Worm (Caenorhabditis elegans): Measurements from ENCODE around the gene C35D10.5.

Gene C35D10.5

ce11 chrIII:4856992-4857391 lies 5.2 kb upstream of the C35D10.5 start:
- TF ChIP-seq unc-62 (GFP tag; optimal IDR thresholded peaks at IDR 0.05) = no peak

DNA sequence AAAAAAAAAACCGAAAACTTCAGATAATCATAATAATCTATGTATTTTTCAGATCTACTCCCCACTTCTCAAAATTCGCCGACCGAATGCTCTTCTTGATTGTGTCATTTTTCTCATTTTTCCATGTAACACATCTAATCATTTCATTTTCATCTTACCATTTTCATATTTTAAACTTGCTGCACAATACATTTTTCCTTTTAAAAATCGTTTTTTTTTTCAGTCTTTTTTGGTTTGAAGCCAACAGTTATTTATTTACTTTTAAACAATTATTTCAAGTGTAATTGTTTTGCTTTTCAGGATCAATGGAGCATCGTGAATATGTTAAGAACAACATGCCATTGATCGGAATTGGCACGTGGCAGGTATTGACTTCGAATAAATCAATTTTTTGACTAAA lies 3.1 kb upstream of the C35D10.5 start, which contains the start of gene C35D10.6:
Gene C35D10.6 (plus strand): TSS at position 301 of the 400 bp plus-strand sequence.
- no peak for TF ChIP-seq unc-62 (GFP tag; optimal IDR thresholded peaks at IDR 0.05)

ce11 chrIII:4863127-4863526 lies 976 bp downstream of the C35D10.5 start, which contains the start of gene coq-8:
coq-8 (plus strand) TSS chrIII:4863427.
- TF ChIP-seq unc-62 (GFP tag; optimal IDR thresholded peaks at IDR 0.05) = no peak

DNA sequence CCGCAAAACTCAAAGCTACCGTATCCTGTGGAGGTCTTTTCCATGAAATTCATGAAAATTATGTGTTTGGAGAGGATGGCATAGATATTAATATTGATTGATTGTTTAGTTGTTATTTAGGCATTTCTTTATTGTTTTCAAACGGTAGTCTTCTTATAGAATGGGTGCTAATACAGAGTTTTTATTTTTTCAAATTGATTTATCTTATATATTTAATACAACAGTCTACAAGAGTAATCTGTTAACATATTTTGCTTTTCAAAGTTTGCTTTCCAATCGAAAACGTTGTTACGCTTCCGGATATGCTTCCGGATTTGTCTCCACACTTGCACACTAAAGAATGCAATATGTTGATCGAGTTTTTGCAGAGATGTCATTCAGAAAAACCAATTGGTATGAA lies 4.6 kb downstream of the C35D10.5 start, which contains the start of gene C35D10.17:
Gene C35D10.17 (plus strand): TSS at position 301 of the 400 bp plus-strand sequence.
- TF ChIP-seq unc-62 (GFP tag; optimal IDR thresholded peaks at IDR 0.05) = no peak

DNA sequence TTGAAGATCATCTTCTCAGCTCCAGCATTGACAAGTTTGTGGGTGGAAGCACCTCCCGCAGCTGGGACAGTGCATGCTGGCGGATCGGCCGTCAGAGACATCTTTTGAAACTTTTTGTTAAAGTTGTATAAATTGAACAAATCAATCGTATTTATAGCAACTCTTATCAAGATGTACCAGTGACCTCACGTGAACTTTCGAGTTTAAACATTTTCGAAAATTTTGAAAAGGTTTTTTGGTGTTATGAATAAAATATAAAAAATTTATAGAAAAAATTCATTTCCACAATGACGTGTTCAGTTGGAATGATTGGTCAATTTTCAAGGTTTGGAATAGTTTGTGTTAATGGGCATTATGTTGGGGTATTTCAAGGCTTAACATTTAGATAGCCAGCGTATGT lies 6.5 kb downstream of the C35D10.5 start, which contains the start of the genes msd-4 and C35D10.3:
Gene msd-4 (minus strand): TSS at position 101 of the 400 bp plus-strand sequence.
Gene C35D10.3 (plus strand): TSS at position 279 of the 400 bp plus-strand sequence.
- TF ChIP-seq unc-62 (GFP tag; optimal IDR thresholded peaks at IDR 0.05) = no peak

DNA sequence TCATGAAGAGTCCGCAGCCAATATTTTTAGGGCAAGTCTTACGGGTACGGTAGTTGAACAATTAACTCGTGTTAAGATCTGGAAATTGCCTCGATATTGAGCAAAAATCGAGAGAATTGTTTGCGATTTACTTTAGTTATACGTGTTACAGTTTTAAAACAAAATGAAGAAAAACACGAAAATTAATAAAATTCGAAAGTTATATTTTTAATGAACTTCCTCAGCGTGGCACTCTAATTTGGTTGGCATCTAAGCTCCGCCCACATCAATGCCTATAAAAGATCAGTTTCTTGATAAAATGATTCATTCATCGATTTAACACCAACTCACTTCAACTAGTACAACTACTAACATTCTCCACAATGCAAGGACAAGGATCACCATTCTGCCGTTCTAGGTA lies 8.3 kb downstream of the C35D10.5 start, which contains the start of gene gipc-1:
Gene gipc-1 (plus strand): TSS at position 301 of the 400 bp plus-strand sequence.
- TF ChIP-seq unc-62 (GFP tag; optimal IDR thresholded peaks at IDR 0.05) = no peak

DNA sequence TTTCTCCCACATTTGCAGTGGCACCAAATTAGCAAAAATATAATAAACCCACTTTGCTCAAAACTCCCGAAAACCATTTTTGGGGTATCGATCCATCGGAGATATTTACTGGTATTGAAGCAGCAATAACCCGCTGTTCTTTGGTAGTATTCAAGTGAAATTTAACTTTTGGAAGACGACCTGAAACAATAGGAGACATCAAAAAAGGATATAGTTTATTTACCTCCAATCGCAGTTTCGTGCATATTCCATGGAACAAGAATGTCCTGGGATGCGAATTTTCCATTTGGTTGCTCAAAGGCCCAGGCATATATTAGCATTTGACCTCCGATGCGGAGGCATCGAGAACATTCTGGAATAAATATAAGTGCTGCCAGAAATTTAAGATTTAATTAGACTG lies 11.2 kb downstream of the C35D10.5 start:
- no peak for TF ChIP-seq unc-62 (GFP tag; optimal IDR thresholded peaks at IDR 0.05)

ce11 chrIII:4874671-4875070 lies 12.5 kb downstream of the C35D10.5 start, which contains the start of gene C35D10.12:
C35D10.12 (minus strand) TSS chrIII:4874771.
- TF ChIP-seq unc-62 (GFP tag; optimal IDR thresholded peaks at IDR 0.05) = no peak

- TF ChIP-seq unc-62 (GFP tag; optimal IDR thresholded peaks at IDR 0.05) = no peak
These were observed 13.5 kb downstream of the C35D10.5 start for ce11 chrIII:4875663-4876062.

ce11 chrIII:4878281-4878680 lies 16.1 kb downstream of the C35D10.5 start, which contains the start of the genes tost-1 and arx-6:
tost-1 (minus strand) TSS chrIII:4878311.
arx-6 (plus strand) TSS chrIII:4878658.
- TF ChIP-seq unc-62 (GFP tag; optimal IDR thresholded peaks at IDR 0.05) = no peak

DNA sequence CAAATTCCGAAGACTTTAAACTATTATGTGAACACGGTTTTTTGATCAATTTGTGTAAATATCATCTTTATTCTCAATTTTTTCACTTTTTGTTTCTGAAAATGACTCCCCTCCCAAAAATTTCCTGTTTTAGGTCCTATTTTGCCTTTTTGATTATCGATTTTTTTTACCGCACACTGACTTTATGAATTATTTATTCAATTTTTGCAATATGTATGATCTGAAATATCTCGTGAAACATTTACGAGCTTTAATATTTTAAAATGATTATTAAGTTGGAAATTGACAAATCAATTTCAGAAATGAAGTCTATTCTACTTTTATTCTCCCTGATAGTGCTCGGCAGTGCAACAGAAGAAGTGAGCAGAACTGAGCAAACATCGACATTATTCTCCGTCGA lies 17.3 kb downstream of the C35D10.5 start, which contains the start of gene C35D10.1:
Gene C35D10.1 (plus strand): TSS at position 301 of the 400 bp plus-strand sequence.
- no peak for TF ChIP-seq unc-62 (GFP tag; optimal IDR thresholded peaks at IDR 0.05)

DNA sequence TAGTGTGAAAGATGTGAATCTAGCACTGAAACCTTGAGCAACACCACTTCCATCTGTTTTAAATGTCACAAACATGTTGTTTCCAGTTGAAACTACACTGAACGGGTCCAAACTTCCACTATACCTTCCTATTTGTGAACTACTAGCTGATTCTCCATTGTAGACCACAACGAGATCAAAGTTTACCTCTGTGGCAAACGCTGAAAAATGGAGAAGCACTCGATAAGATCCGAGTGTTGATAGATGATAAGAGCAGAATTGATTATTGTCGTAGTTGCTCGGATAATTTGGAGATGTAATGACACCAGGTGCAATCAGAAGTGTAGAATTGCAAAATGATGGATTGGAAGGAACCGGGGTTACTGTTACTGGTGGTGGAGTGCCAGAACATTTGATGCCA lies 19.8 kb downstream of the C35D10.5 start:
- TF ChIP-seq unc-62 (GFP tag; optimal IDR thresholded peaks at IDR 0.05) = no peak

DNA sequence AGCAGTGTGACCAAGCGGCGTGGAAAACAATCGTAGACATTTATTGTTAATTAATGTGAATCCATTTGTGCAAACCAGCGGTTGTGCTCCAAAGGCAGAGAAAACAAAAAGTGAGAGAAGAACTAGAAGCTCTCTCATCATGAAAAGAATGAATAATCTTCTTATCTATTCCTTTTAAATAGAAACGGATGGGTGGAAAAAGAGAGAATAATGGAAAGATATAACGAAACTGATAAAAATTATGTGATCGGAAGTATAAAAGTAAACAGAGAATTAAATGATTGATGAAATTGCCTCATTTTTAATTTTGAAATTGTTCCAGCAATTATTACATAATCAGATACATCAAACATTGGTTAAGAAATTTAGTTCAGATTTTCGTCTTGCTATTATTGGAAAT lies 21.3 kb downstream of the C35D10.5 start, which contains the start of gene clec-5:
Gene clec-5 (minus strand): TSS at position 178 of the 400 bp plus-strand sequence.
- TF ChIP-seq unc-62 (GFP tag; optimal IDR thresholded peaks at IDR 0.05) = no peak

ce11 chrIII:4887291-4887690 lies 25.1 kb downstream of the C35D10.5 start, which contains the start of gene clec-6:
clec-6 (minus strand) TSS chrIII:4887444.
- no peak for TF ChIP-seq unc-62 (GFP tag; optimal IDR thresholded peaks at IDR 0.05)

DNA sequence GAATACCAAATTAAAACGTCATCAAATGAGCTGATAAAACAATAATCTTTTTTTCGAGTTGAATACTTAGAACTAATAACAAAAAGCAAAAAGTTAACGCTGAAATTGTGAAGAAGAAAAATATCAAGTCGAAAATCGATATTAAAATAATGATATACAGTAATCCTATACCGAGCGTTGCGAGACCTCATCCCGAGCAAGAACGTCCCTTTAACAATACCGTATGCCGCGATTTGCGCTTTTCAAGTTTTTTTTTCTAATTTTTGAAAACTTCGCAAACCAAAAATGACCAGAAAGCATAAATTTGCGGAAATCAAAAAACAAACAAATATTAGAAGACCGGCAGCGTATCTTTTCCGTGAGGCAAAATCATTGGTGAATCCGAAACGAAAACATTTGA lies 28.8 kb downstream of the C35D10.5 start, which contains the start of gene F26F4.5:
Gene F26F4.5 (minus strand): TSS at position 256 of the 400 bp plus-strand sequence.
- TF ChIP-seq unc-62 (GFP tag; optimal IDR thresholded peaks at IDR 0.05) = no peak

ce11 chrIII:4893540-4893939 lies 31.4 kb downstream of the C35D10.5 start, which contains the start of gene F26F4.6:
F26F4.6 (minus strand) TSS chrIII:4893640.
- TF ChIP-seq unc-62 (GFP tag; optimal IDR thresholded peaks at IDR 0.05) = no peak

- TF ChIP-seq unc-62 (GFP tag; optimal IDR thresholded peaks at IDR 0.05) = no peak
These were observed 33.2 kb downstream of the C35D10.5 start for ce11 chrIII:4895313-4895712.
